Worm (Caenorhabditis elegans) whole organism, midembryonic: ENCODE results near the gene best-14.

Experiments
- T22C8.4 ChIP-seq: fragments of 200-800 bp; sonication (Bioruptor generic); IDR thresholded peaks from 2 replicates; pipeline ENCODE4 v1.3.6; 2022; ENCODE audit warnings: missing genetic modification characterization, missing compliant biosample characterization
- flt-1 ChIP-seq: fragments of 200-800 bp; sonication (Bioruptor generic); IDR thresholded peaks from 2 replicates; pipeline ENCODE4 v1.3.6; 2022; ENCODE audit warnings: missing genetic modification characterization, missing compliant biosample characterization
- klf-2 ChIP-seq: fragments of 200-800 bp; sonication (Bioruptor generic); conservative IDR thresholded peaks from 2 replicates; pipeline ENCODE4 v1.3.6; 2022; ENCODE audit warnings: missing genetic modification reagents, missing genetic modification characterization, missing compliant biosample characterization
- med-1 ChIP-seq: sonication (generic microtip); optimal IDR thresholded peaks from 2 replicates; lab custom pipeline; 2017; ENCODE audit warnings: missing genetic modification characterization, mild to moderate bottlenecking, missing compliant biosample characterization, antibody characterized with exemption, missing genetic modification reagents; ENCODE audit not compliant: insufficient read depth
- ref-1 ChIP-seq: fragments of 200-800 bp; sonication (Bioruptor generic); conservative IDR thresholded peaks from 2 replicates; pipeline ENCODE4 v1.3.6; 2022; ENCODE audit warnings: missing genetic modification reagents, missing genetic modification characterization, missing compliant biosample characterization
- tab-1 ChIP-seq: fragments of 200-800 bp; sonication (Bioruptor generic); IDR thresholded peaks from 2 replicates; pipeline ENCODE4 v1.3.6; 2022; ENCODE audit warnings: missing genetic modification characterization, missing compliant biosample characterization
- ztf-29 ChIP-seq: fragments of 200-800 bp; sonication (Bioruptor generic); IDR thresholded peaks from 2 replicates; pipeline ENCODE4 v1.3.6; 2022; ENCODE audit warnings: missing genetic modification reagents, missing genetic modification characterization, missing compliant biosample characterization

DNA sequence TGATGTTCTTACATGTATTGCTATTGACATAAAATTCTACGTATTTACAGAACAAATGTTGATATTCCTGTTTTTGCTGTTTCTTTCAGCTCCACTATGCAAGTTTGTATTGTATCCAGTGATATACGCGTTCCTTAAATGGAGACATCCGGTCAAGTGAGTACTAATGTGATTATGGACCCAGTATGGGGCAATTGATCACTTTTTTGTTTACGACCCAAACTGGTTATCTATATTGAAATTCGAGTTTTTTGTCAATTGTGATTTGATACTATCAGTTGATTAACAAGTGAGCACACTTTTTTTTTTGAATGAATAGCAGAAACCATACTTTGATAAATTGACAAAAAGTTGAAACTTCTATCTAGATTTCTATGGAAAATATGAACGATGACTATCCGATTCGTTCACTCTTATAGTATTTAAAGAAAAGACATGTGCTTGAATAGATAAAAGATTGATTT lies 24.1 kb downstream of the best-14 start, which contains the start of gene T21C9.6:
- TF ChIP-seq T22C8.4 (GFP tag; lab: Robert Waterston, UW) = no peak
- TF ChIP-seq flt-1 (GFP tag; lab: Robert Waterston, UW) = no peak
- no peak for TF ChIP-seq klf-2
- no peak for TF ChIP-seq med-1 (GFP tag; lab: Kevin White, UChicago)
- no peak for TF ChIP-seq ref-1 (GFP tag; lab: Robert Waterston, UW)
- TF ChIP-seq ztf-29 (GFP tag; lab: Robert Waterston, UW) = no peak
- TF ChIP-seq tab-1 (GFP tag; lab: Robert Waterston, UW) = no peak
